Worm (Caenorhabditis elegans) whole organism, mixed stage, embryonic: ENCODE data around the gene Y43D4A.1.
"Not testable (repeated sequence)": the region's sequence is repeated elsewhere in the genome, so short reads cannot be mapped to it uniquely, and the experiment has no call there.

Source experiments
- M03D4.4 ChIP-seq: sonication (generic microtip); optimal IDR thresholded peaks from 2 replicates; lab custom pipeline; 2017; ENCODE audit warnings: mild to moderate bottlenecking, missing genetic modification characterization, missing compliant biosample characterization
- bed-3 ChIP-seq: fragments of 200-800 bp; sonication (Bioruptor generic); optimal IDR thresholded peaks from 3 replicates; lab custom pipeline; 2018; ENCODE audit warnings: mild to moderate bottlenecking, missing genetic modification characterization, moderate library complexity, missing compliant biosample characterization
- blmp-1 ChIP-seq: fragments of 150-350 bp; optimal IDR thresholded peaks from 2 replicates; lab custom pipeline; 2014; ENCODE audit warnings: missing biosample characterization, missing genetic modification characterization
- ceh-39 ChIP-seq: fragments of 150-350 bp; optimal IDR thresholded peaks from 2 replicates; lab custom pipeline; 2014; ENCODE audit warnings: missing biosample characterization, missing genetic modification characterization
- ceh-43 ChIP-seq: fragments of 200-800 bp; sonication (Bioruptor generic); optimal IDR thresholded peaks from 2 replicates; lab custom pipeline; 2018; ENCODE audit warnings: mild to moderate bottlenecking, missing genetic modification characterization, moderate library complexity, missing compliant biosample characterization
- ceh-83 ChIP-seq: fragments of 200-800 bp; sonication (Bioruptor generic); optimal IDR thresholded peaks from 2 replicates; lab custom pipeline; 2018; ENCODE audit warnings: mild to moderate bottlenecking, missing genetic modification characterization, missing compliant biosample characterization
- cnd-1 ChIP-seq: fragments of 200-800 bp; sonication (Bioruptor generic); optimal IDR thresholded peaks from 2 replicates; lab custom pipeline; 2018; ENCODE audit warnings: mild to moderate bottlenecking, missing genetic modification characterization, missing compliant biosample characterization
- drap-1 ChIP-seq: fragments of 200-800 bp; sonication (Bioruptor generic); optimal IDR thresholded peaks from 3 replicates; lab custom pipeline; 2018; ENCODE audit warnings: mild to moderate bottlenecking, missing genetic modification characterization, missing compliant biosample characterization
- elt-1 ChIP-seq: sonication (generic microtip); optimal IDR thresholded peaks from 2 replicates; lab custom pipeline; 2017; ENCODE audit warnings: missing genetic modification characterization, mild to moderate bottlenecking, missing compliant biosample characterization, antibody characterized with exemption, moderate library complexity, borderline replicate concordance; ENCODE audit not compliant: insufficient read depth
- elt-3 ChIP-seq: fragments of 150-350 bp; optimal IDR thresholded peaks from 2 replicates; lab custom pipeline; 2014; ENCODE audit warnings: missing biosample characterization, missing genetic modification characterization
- flh-1 ChIP-seq: fragments of 200-800 bp; sonication (Bioruptor generic); optimal IDR thresholded peaks from 2 replicates; lab custom pipeline; 2018; ENCODE audit warnings: mild to moderate bottlenecking, missing genetic modification characterization, moderate library complexity, missing compliant biosample characterization
- ham-2 ChIP-seq: fragments of 200-800 bp; sonication (Bioruptor generic); optimal IDR thresholded peaks from 2 replicates; lab custom pipeline; 2018; ENCODE audit warnings: mild to moderate bottlenecking, missing genetic modification characterization, missing compliant biosample characterization
- hlh-1 ChIP-seq: fragments of 150-350 bp; optimal IDR thresholded peaks from 2 replicates; lab custom pipeline; 2014; ENCODE audit warnings: missing biosample characterization, missing genetic modification reagents, missing genetic modification characterization
- lin-13 ChIP-seq: fragments of 150-350 bp; optimal IDR thresholded peaks from 2 replicates; lab custom pipeline; 2014; ENCODE audit warnings: missing biosample characterization, missing genetic modification characterization
- lin-32 ChIP-seq: fragments of 200-800 bp; sonication (Bioruptor generic); optimal IDR thresholded peaks from 2 replicates; lab custom pipeline; 2018; ENCODE audit warnings: mild to moderate bottlenecking, missing genetic modification characterization, missing compliant biosample characterization
- lsy-2 ChIP-seq: fragments of 150-350 bp; optimal IDR thresholded peaks from 2 replicates; lab custom pipeline; 2014; ENCODE audit warnings: missing biosample characterization, missing genetic modification characterization
- mab-5 ChIP-seq: fragments of 150-350 bp; optimal IDR thresholded peaks from 2 replicates; lab custom pipeline; 2014; ENCODE audit warnings: missing biosample characterization, missing genetic modification characterization
- mep-1 ChIP-seq: fragments of 150-350 bp; optimal IDR thresholded peaks from 2 replicates; lab custom pipeline; 2017; ENCODE audit warnings: missing biosample characterization, missing genetic modification reagents, missing genetic modification characterization, inconsistent platforms
- mls-2 ChIP-seq: sonication (generic microtip); optimal IDR thresholded peaks from 2 replicates; lab custom pipeline; 2016; ENCODE audit warnings: mild to moderate bottlenecking, missing genetic modification characterization, moderate library complexity, missing compliant biosample characterization
- nhr-12 ChIP-seq: fragments of 150-350 bp; optimal IDR thresholded peaks from 2 replicates; lab custom pipeline; 2014; ENCODE audit warnings: missing biosample characterization, missing genetic modification characterization
- nhr-2 ChIP-seq: fragments of 150-350 bp; optimal IDR thresholded peaks from 2 replicates; lab custom pipeline; 2014; ENCODE audit warnings: missing biosample characterization, missing genetic modification characterization
- nhr-237 ChIP-seq: fragments of 150-350 bp; optimal IDR thresholded peaks from 2 replicates; lab custom pipeline; 2014; ENCODE audit warnings: missing biosample characterization, missing genetic modification characterization
- nhr-28 ChIP-seq: fragments of 150-350 bp; optimal IDR thresholded peaks from 2 replicates; lab custom pipeline; 2014; ENCODE audit warnings: missing biosample characterization, missing genetic modification characterization
- nhr-76 ChIP-seq: sonication (generic microtip); optimal IDR thresholded peaks from 2 replicates; lab custom pipeline; 2017; ENCODE audit warnings: missing biosample characterization, missing genetic modification characterization
- sem-2 ChIP-seq: fragments of 200-800 bp; sonication (Bioruptor generic); optimal IDR thresholded peaks from 2 replicates; lab custom pipeline; 2018; ENCODE audit warnings: mild to moderate bottlenecking, missing genetic modification characterization, missing compliant biosample characterization
- snpc-4 ChIP-seq: fragments of 150-350 bp; optimal IDR thresholded peaks from 2 replicates; lab custom pipeline; 2014; ENCODE audit warnings: missing biosample characterization, missing genetic modification characterization
- sptf-1 ChIP-seq: sonication (generic microtip); optimal IDR thresholded peaks from 2 replicates; lab custom pipeline; 2017; ENCODE audit warnings: mild to moderate bottlenecking, missing genetic modification characterization, moderate library complexity, missing compliant biosample characterization
- tbx-8 ChIP-seq: fragments of 200-800 bp; sonication (Bioruptor generic); optimal IDR thresholded peaks from 2 replicates; lab custom pipeline; 2018; ENCODE audit warnings: mild to moderate bottlenecking, missing genetic modification characterization, moderate library complexity, missing compliant biosample characterization
- unc-120 ChIP-seq: sonication (generic microtip); optimal IDR thresholded peaks from 2 replicates; lab custom pipeline; 2017; ENCODE audit warnings: missing genetic modification characterization, missing compliant biosample characterization; ENCODE audit not compliant: poor library complexity, severe bottlenecking
- unc-39 ChIP-seq: fragments of 150-350 bp; optimal IDR thresholded peaks from 2 replicates; lab custom pipeline; 2014; ENCODE audit warnings: missing biosample characterization, missing genetic modification characterization
- unc-62 ChIP-seq: fragments of 150-350 bp; optimal IDR thresholded peaks from 2 replicates; lab custom pipeline; 2014; ENCODE audit warnings: missing biosample characterization, missing genetic modification reagents, missing genetic modification characterization
- zip-8 ChIP-seq: fragments of 150-350 bp; optimal IDR thresholded peaks from 2 replicates; lab custom pipeline; 2014; ENCODE audit warnings: missing biosample characterization, missing genetic modification characterization
- ztf-11 ChIP-seq: fragments of 150-350 bp; optimal IDR thresholded peaks from 2 replicates; lab custom pipeline; 2014; ENCODE audit warnings: missing biosample characterization, missing genetic modification characterization

Gene Y43D4A.1

DNA sequence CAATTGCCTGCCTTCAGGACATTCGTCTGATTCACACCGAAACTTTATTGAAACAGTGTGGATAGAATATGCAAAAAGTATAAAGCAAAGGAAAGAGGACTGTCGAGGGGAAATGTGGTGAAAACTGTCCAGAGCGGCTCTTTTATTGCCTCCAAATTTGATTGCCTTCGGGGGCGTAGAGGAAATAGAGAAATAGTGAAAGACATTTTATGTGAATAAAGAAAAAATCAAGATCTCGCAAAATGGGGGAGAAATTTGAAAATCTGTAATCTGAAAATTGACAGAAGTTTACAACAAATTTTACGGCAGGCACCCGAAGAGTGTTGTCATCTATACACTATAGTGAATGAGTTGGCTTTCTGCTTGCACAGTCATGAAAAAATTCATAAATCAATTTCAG lies 2.9 kb upstream of the Y43D4A.1 start, which contains the start of gene Y51H4A.24:
TSS of gene Y51H4A.24 (minus strand) at position 101 of the 400 bp plus-strand sequence.
- no peak for TF ChIP-seq hlh-1 (tag; lab: Kevin White, UChicago)
- TF ChIP-seq mep-1 (tag; lab: Kevin White, UChicago): no peak
- no peak for TF ChIP-seq unc-120 (tag; lab: Kevin White, UChicago)
- TF ChIP-seq elt-3 (tag; lab: Kevin White, UChicago): no peak
- TF ChIP-seq lsy-2 (tag; lab: Kevin White, UChicago): no peak
- TF ChIP-seq bed-3 (GFP tag; lab: Kevin White, UChicago): no peak
- no peak for TF ChIP-seq lin-13
- TF ChIP-seq nhr-12 (tag; lab: Kevin White, UChicago): no peak
- no peak for TF ChIP-seq unc-39 (tag; lab: Kevin White, UChicago)
- TF ChIP-seq lin-32: no peak
- TF ChIP-seq elt-1: no peak
- no peak for TF ChIP-seq nhr-76 (tag; lab: Kevin White, UChicago)
- TF ChIP-seq nhr-237 (tag; lab: Kevin White, UChicago): no peak

ce11 chrIV:16751087-16751486 lies 7.5 kb downstream of the Y43D4A.1 start:
- TF ChIP-seq nhr-28 (no peak), nhr-76 (tag; lab: Kevin White, UChicago) (no peak), mls-2 (tag; lab: Kevin White, UChicago) (no peak), nhr-237 (tag; lab: Kevin White, UChicago) (no peak), hlh-1 (tag; lab: Kevin White, UChicago) (no peak)

ce11 chrIV:16755771-16756170 lies 12.1 kb downstream of the Y43D4A.1 start, which contains the start of gene Y43D4A.2:
Y43D4A.2 (minus strand) TSS chrIV:16755871.
- TF ChIP-seq flh-1, elt-1, sptf-1: not testable (repeated sequence)
- TF ChIP-seq, all 35 proteins: peak for 0; not testable (repeated sequence) for 35

DNA sequence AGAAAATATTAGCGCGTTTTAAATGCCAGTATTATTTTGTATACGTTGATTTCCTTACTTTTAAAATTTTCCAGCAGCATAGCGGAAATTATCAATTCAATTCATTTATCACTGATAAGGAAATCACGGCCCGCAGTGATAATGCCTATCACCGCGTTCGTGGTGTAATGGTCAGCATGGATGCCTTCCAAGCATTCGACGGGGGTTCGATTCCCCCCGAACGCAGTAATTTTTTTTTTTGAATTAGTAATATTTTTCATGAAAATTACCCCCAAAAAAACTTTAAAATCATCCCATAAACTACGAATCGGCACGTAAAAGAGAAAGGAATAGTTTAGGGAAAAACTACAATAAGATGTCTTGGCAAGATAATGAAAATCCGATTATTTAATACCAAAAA lies 31.4 kb downstream of the Y43D4A.1 start:
- TF ChIP-seq ceh-83: no peak
- TF ChIP-seq ceh-39 (tag; lab: Kevin White, UChicago): no peak
- no peak for TF ChIP-seq lsy-2 (tag; lab: Kevin White, UChicago)
- TF ChIP-seq ztf-11 (tag; lab: Kevin White, UChicago): no peak
- TF ChIP-seq bed-3 (GFP tag; lab: Kevin White, UChicago): no peak
- no peak for TF ChIP-seq mep-1 (tag; lab: Kevin White, UChicago)
- peak; percentile 10 for TF ChIP-seq mls-2 (tag; lab: Kevin White, UChicago)
- TF ChIP-seq mab-5: no peak
- TF ChIP-seq drap-1: no peak
- no peak for TF ChIP-seq nhr-76 (tag; lab: Kevin White, UChicago)
- peak; percentile 33 for TF ChIP-seq ceh-43 (GFP tag; lab: Kevin White, UChicago)
- TF ChIP-seq elt-3 (tag; lab: Kevin White, UChicago): no peak
- no peak for TF ChIP-seq snpc-4 (tag; lab: Kevin White, UChicago)
- TF ChIP-seq hlh-1 (tag; lab: Kevin White, UChicago): no peak
- no peak for TF ChIP-seq unc-62 (GFP tag; lab: Kevin White, UChicago)
- peak; percentile 32 for TF ChIP-seq M03D4.4 (tag; lab: Kevin White, UChicago)
- peak; percentile 29 for TF ChIP-seq sptf-1
- no peak for TF ChIP-seq ham-2 (GFP tag; lab: Kevin White, UChicago)
- no peak for TF ChIP-seq zip-8

DNA sequence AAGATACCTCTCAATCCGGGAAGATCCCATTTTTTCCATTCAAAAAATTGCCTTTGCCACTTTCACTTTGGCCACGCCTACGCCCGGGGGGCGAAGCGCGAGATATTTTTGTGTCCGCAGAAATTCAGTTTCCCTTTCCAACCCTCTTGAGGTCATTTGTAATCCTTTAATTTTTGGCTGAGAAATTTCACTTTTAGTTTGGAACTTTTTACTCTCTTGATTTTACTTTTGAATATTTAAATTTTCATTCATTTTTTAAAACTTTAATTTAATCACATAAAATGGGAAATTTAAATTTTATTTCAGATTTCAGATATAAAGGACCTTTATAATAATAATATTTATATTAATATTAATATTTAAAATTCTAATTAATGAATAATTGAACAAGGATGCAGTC lies 31.8 kb downstream of the Y43D4A.1 start, which contains the start of gene Y43D4A.5:
TSS of gene Y43D4A.5 (plus strand) at position 301 of the 400 bp plus-strand sequence.
- TF ChIP-seq mep-1 (tag; lab: Kevin White, UChicago): no peak
- no peak for TF ChIP-seq nhr-76 (tag; lab: Kevin White, UChicago)
- no peak for TF ChIP-seq sem-2 (GFP tag; lab: Kevin White, UChicago)
- no peak for TF ChIP-seq ceh-39 (tag; lab: Kevin White, UChicago)
- TF ChIP-seq elt-3 (tag; lab: Kevin White, UChicago): no peak
- TF ChIP-seq unc-39 (tag; lab: Kevin White, UChicago): no peak
- no peak for TF ChIP-seq lsy-2 (tag; lab: Kevin White, UChicago)

ce11 chrIV:16775925-16776324 lies 32.3 kb downstream of the Y43D4A.1 start:
- TF ChIP-seq mls-2 (tag; lab: Kevin White, UChicago): peak; percentile 56
- no peak for TF ChIP-seq elt-3 (tag; lab: Kevin White, UChicago)
- TF ChIP-seq sem-2 (GFP tag; lab: Kevin White, UChicago): peak; percentile 27
- TF ChIP-seq cnd-1 (tag; lab: Kevin White, UChicago): peak; percentile 56
- TF ChIP-seq unc-39 (tag; lab: Kevin White, UChicago): no peak
- TF ChIP-seq unc-120 (tag; lab: Kevin White, UChicago): peak; percentile 37
- no peak for TF ChIP-seq snpc-4 (tag; lab: Kevin White, UChicago)
- TF ChIP-seq blmp-1: no peak
- TF ChIP-seq flh-1: peak; percentile 29
- no peak for TF ChIP-seq nhr-2 (tag; lab: Kevin White, UChicago)
- peak; percentile 45 for TF ChIP-seq ceh-43 (GFP tag; lab: Kevin White, UChicago)
- no peak for TF ChIP-seq nhr-237 (tag; lab: Kevin White, UChicago)
- no peak for TF ChIP-seq zip-8
- peak; percentile 82 for TF ChIP-seq ceh-83
- TF ChIP-seq tbx-8 (GFP tag; lab: Kevin White, UChicago): no peak
- TF ChIP-seq nhr-28: no peak
- peak; percentile 39 for TF ChIP-seq lin-32
- TF ChIP-seq bed-3 (GFP tag; lab: Kevin White, UChicago): peak; percentile 15
- TF ChIP-seq ztf-11 (tag; lab: Kevin White, UChicago): no peak
- peak; percentile 62 for TF ChIP-seq drap-1
- peak; percentile 75 for TF ChIP-seq M03D4.4 (tag; lab: Kevin White, UChicago)
- peak; percentile 78 for TF ChIP-seq sptf-1
